Worm (Caenorhabditis elegans): ENCODE data around the gene F07C6.2.

- TF ChIP-seq pes-1 (GFP tag; IDR thresholded peaks at IDR 0.05) (no peak), ets-7 (tag; optimal IDR thresholded peaks at IDR 0.05) (no peak), ama-1 (optimal IDR thresholded peaks at IDR 0.05) (no peak), ceh-13 (GFP tag; optimal IDR thresholded peaks at IDR 0.05) (no peak), hmbx-1 (tag; optimal IDR thresholded peaks at IDR 0.05) (no peak), tbx-37 (GFP tag; conservative IDR thresholded peaks at IDR 0.05) (no peak), hnd-1 (tag; optimal IDR thresholded peaks at IDR 0.05) (no peak), aly-1 (tag; optimal IDR thresholded peaks at IDR 0.05) (no peak), F13C5.2 (tag; optimal IDR thresholded peaks at IDR 0.05) (no peak), tra-4 (tag; optimal IDR thresholded peaks at IDR 0.05) (no peak)
These were observed 1.9 kb upstream of the F07C6.2 start, which contains the start of gene F07C6.3 for ce11 chrIV:12789088-12789487.
